Fruit fly (Drosophila melanogaster) whole organism, embryonic: ENCODE data around the gene haf.

ENCODE experiments used
- ATbp ChIP-seq: fragments of 200-800 bp; sonication (Bioruptor generic); optimal IDR thresholded peaks from 2 replicates; lab custom pipeline; 2017; ENCODE audit warnings: missing biosample characterization, mild to moderate bottlenecking, missing genetic modification characterization, missing genetic modification reagents
- Awh ChIP-seq: fragments of 200-800 bp; sonication (Bioruptor generic); IDR thresholded peaks from 2 replicates; pipeline ENCODE4, ENCODE4 v1.3.6; 2022; ENCODE audit warnings: missing biosample characterization, missing genetic modification characterization
- Bdp1 ChIP-seq: fragments of 200-800 bp; sonication (Bioruptor generic); optimal IDR thresholded peaks from 3 replicates; lab custom pipeline; 2016; ENCODE audit warnings: missing biosample characterization, missing genetic modification characterization
- CG1024 ChIP-seq: fragments of 200-800 bp; sonication (Bioruptor generic); IDR thresholded peaks from 2 replicates; pipeline ENCODE4 v1.3.6; 2022; ENCODE audit warnings: missing biosample characterization, missing genetic modification characterization
- CG10267 ChIP-seq: fragments of 200-800 bp; sonication (Bioruptor generic); optimal IDR thresholded peaks from 2 replicates; lab custom pipeline; 2018; ENCODE audit warnings: missing biosample characterization, mild to moderate bottlenecking, missing genetic modification characterization, moderate library complexity
- CG10431 ChIP-seq: fragments of 200-800 bp; sonication (Bioruptor generic); optimal IDR thresholded peaks from 3 replicates; lab custom pipeline; 2018; ENCODE audit warnings: missing biosample characterization, mild to moderate bottlenecking, missing genetic modification characterization
- CG11723 ChIP-seq: fragments of 200-800 bp; sonication (Bioruptor generic); optimal IDR thresholded peaks from 2 replicates; lab custom pipeline; 2017; ENCODE audit warnings: missing biosample characterization, mild to moderate bottlenecking, missing genetic modification characterization
- CG12155 ChIP-seq: fragments of 200-800 bp; sonication (Bioruptor generic); optimal IDR thresholded peaks from 3 replicates; lab custom pipeline; 2016; ENCODE audit warnings: missing biosample characterization, missing genetic modification characterization
- CG12299 ChIP-seq: fragments of 200-800 bp; sonication (Bioruptor generic); optimal IDR thresholded peaks from 2 replicates; lab custom pipeline; 2018; ENCODE audit warnings: missing biosample characterization, mild to moderate bottlenecking, missing genetic modification characterization
- CG13123 ChIP-seq: fragments of 200-800 bp; sonication (Bioruptor generic); optimal IDR thresholded peaks from 2 replicates; lab custom pipeline; 2016; ENCODE audit warnings: missing biosample characterization, missing genetic modification characterization
- CG14710 ChIP-seq: fragments of 200-800 bp; sonication (Bioruptor generic); optimal IDR thresholded peaks from 3 replicates; lab custom pipeline; 2019; ENCODE audit warnings: missing biosample characterization, mild to moderate bottlenecking, missing genetic modification characterization, moderate library complexity
- CG14860 ChIP-seq: fragments of 200-800 bp; sonication (Bioruptor generic); IDR thresholded peaks from 3 replicates; pipeline ENCODE4 v1.3.6; 2022; ENCODE audit warnings: missing biosample characterization, missing genetic modification characterization; ENCODE audit not compliant: partially characterized antibody
- CG1529 ChIP-seq: fragments of 200-800 bp; sonication (Bioruptor generic); optimal IDR thresholded peaks from 3 replicates; lab custom pipeline; 2018; ENCODE audit warnings: missing biosample characterization, missing genetic modification characterization
- CG18011 ChIP-seq: fragments of 200-800 bp; sonication (Bioruptor generic); optimal IDR thresholded peaks from 2 replicates; lab custom pipeline; 2017; ENCODE audit warnings: missing biosample characterization, missing genetic modification characterization, mild to moderate bottlenecking, moderate library complexity, missing genotype
- CG18476 ChIP-seq: fragments of 200-800 bp; sonication (Bioruptor generic); optimal IDR thresholded peaks from 2 replicates; lab custom pipeline; 2016; ENCODE audit warnings: missing biosample characterization, mild to moderate bottlenecking, missing genetic modification characterization
- CG30431 ChIP-seq: fragments of 200-800 bp; sonication (Bioruptor generic); optimal IDR thresholded peaks from 2 replicates; lab custom pipeline; 2017; ENCODE audit warnings: missing biosample characterization, missing genetic modification characterization
- CG32767 ChIP-seq: fragments of 200-800 bp; sonication (Bioruptor generic); IDR thresholded peaks from 2 replicates; pipeline ENCODE4 v1.3.6; 2022; ENCODE audit warnings: missing biosample characterization, missing genetic modification characterization
- CG7357 ChIP-seq: fragments of 200-800 bp; sonication (Bioruptor generic); IDR thresholded peaks from 3 replicates; pipeline ENCODE4 v1.3.6; 2022; ENCODE audit warnings: missing biosample characterization, missing genetic modification characterization
- CG8359 ChIP-seq: fragments of 200-800 bp; sonication (Bioruptor generic); optimal IDR thresholded peaks from 2 replicates; lab custom pipeline; 2017; ENCODE audit warnings: missing biosample characterization, mild to moderate bottlenecking, missing genetic modification characterization, borderline replicate concordance
- CG8765 ChIP-seq: fragments of 200-800 bp; sonication (Bioruptor generic); IDR thresholded peaks from 2 replicates; pipeline ENCODE4 v1.3.6; 2022; ENCODE audit warnings: missing biosample characterization, missing genetic modification characterization
- CG8924 ChIP-seq: fragments of 200-800 bp; optimal IDR thresholded peaks from 3 replicates; lab custom pipeline; 2019; ENCODE audit warnings: missing biosample characterization, mild to moderate bottlenecking, missing genetic modification characterization, moderate library complexity
- CG9215 ChIP-seq: fragments of 200-800 bp; sonication (Bioruptor generic); IDR thresholded peaks from 2 replicates; pipeline ENCODE4 v1.3.6; 2022; ENCODE audit warnings: missing biosample characterization, missing genetic modification characterization
- CG9817 ChIP-seq: fragments of 200-800 bp; sonication (Bioruptor generic); optimal IDR thresholded peaks from 2 replicates; lab custom pipeline; 2018; ENCODE audit warnings: missing biosample characterization, mild to moderate bottlenecking, missing genetic modification characterization, moderate library complexity
- D19B ChIP-seq: fragments of 200-800 bp; sonication (Bioruptor generic); optimal IDR thresholded peaks from 2 replicates; lab custom pipeline; 2017; ENCODE audit warnings: missing biosample characterization, mild to moderate bottlenecking, missing genetic modification characterization
- E2f2 ChIP-seq: fragments of 200-800 bp; sonication (Bioruptor generic); IDR thresholded peaks from 2 replicates; pipeline ENCODE4 v1.3.6; 2022; ENCODE audit warnings: missing biosample characterization, missing genetic modification characterization
- ERR ChIP-seq: fragments of 200-800 bp; sonication (Bioruptor generic); optimal IDR thresholded peaks from 2 replicates; lab custom pipeline; 2016; ENCODE audit warnings: missing biosample characterization, missing genetic modification characterization
- Fer3 ChIP-seq: fragments of 200-800 bp; sonication (Bioruptor generic); optimal IDR thresholded peaks from 2 replicates; lab custom pipeline; 2018; ENCODE audit warnings: missing biosample characterization, mild to moderate bottlenecking, missing genetic modification characterization, moderate library complexity
- Hsf ChIP-seq: fragments of 200-800 bp; sonication (Bioruptor generic); optimal IDR thresholded peaks from 3 replicates; lab custom pipeline; 2016; ENCODE audit warnings: missing biosample characterization, missing genetic modification characterization
- PHDP ChIP-seq: fragments of 200-800 bp; sonication (Bioruptor generic); optimal IDR thresholded peaks from 3 replicates; lab custom pipeline; 2018; ENCODE audit warnings: missing biosample characterization, mild to moderate bottlenecking, missing genetic modification characterization, moderate library complexity
- Sry-δ ChIP-seq: fragments of 200-800 bp; sonication (Bioruptor generic); optimal IDR thresholded peaks from 2 replicates; lab custom pipeline; 2016; ENCODE audit warnings: missing biosample characterization, missing genetic modification characterization
- Tbp ChIP-seq: fragments of >200 bp; optimal IDR thresholded peaks from 2 replicates; lab custom pipeline; 2018; ENCODE audit warnings: missing biosample characterization, missing genetic modification characterization
- bowl ChIP-seq: fragments of 200-800 bp; sonication (Bioruptor generic); IDR thresholded peaks from 2 replicates; pipeline ENCODE4 v1.3.6; 2022; ENCODE audit warnings: missing biosample characterization, missing genetic modification characterization
- cad ChIP-seq: fragments of >200 bp; optimal IDR thresholded peaks from 2 replicates; lab custom pipeline; 2017; ENCODE audit warnings: missing biosample characterization, missing genetic modification characterization
- cwo ChIP-seq: fragments of 200-800 bp; sonication (Bioruptor generic); optimal IDR thresholded peaks from 3 replicates; lab custom pipeline; 2017; ENCODE audit warnings: missing biosample characterization, missing genetic modification characterization, mild to moderate bottlenecking, moderate library complexity, missing genetic modification reagents
- da ChIP-seq: fragments of 200-800 bp; sonication (Bioruptor generic); optimal IDR thresholded peaks from 2 replicates; lab custom pipeline; 2016; ENCODE audit warnings: missing biosample characterization, missing genetic modification characterization
- dan ChIP-seq: fragments of 200-800 bp; sonication (Bioruptor generic); IDR thresholded peaks from 2 replicates; pipeline ENCODE4 v1.3.6; 2022; ENCODE audit warnings: missing biosample characterization, missing genetic modification characterization
- en ChIP-seq: fragments of 200-800 bp; sonication (Bioruptor generic); optimal IDR thresholded peaks from 2 replicates; lab custom pipeline; 2016; ENCODE audit warnings: missing biosample characterization, missing genetic modification characterization
- esg ChIP-seq: fragments of 200-800 bp; sonication (Bioruptor generic); conservative IDR thresholded peaks from 2 replicates; pipeline ENCODE4 v1.3.6; 2022; ENCODE audit warnings: missing biosample characterization, missing genetic modification characterization
- fru ChIP-seq: fragments of >200 bp; optimal IDR thresholded peaks from 2 replicates; lab custom pipeline; 2017
- gsb ChIP-seq: fragments of 200-800 bp; sonication (Bioruptor generic); IDR thresholded peaks from 2 replicates; pipeline ENCODE4 v1.3.6; 2022; ENCODE audit warnings: missing biosample characterization, missing genetic modification characterization
- hkb ChIP-seq, 2 experiments: fragments of 200-800 bp in 1 of 2; fragments of >200 bp in 1 of 2; sonication (Bioruptor generic) in 1 of 2; IDR thresholded peaks in 1 of 2; optimal IDR thresholded peaks in 1 of 2; 2 replicates each; pipeline versions ENCODE4 v1.3.6 to Lab custom; 2017 to 2022; ENCODE audit warnings: missing biosample characterization in 1 of 2, missing genetic modification characterization in 1 of 2
- mam ChIP-seq: fragments of 200-800 bp; sonication (Bioruptor generic); optimal IDR thresholded peaks from 3 replicates; lab custom pipeline; 2016; ENCODE audit warnings: missing biosample characterization, missing genetic modification characterization
- nmo ChIP-seq: fragments of 200-800 bp; sonication (Bioruptor generic); optimal IDR thresholded peaks from 2 replicates; lab custom pipeline; 2018; ENCODE audit warnings: missing biosample characterization, mild to moderate bottlenecking, missing genetic modification characterization, moderate library complexity
- p53 ChIP-seq: fragments of 200-800 bp; sonication (Bioruptor generic); optimal IDR thresholded peaks from 2 replicates; lab custom pipeline; 2016; ENCODE audit warnings: missing biosample characterization, missing genetic modification characterization
- sd ChIP-seq: fragments of 200-800 bp; sonication (Bioruptor generic); optimal IDR thresholded peaks from 3 replicates; lab custom pipeline; 2018; ENCODE audit warnings: missing biosample characterization, mild to moderate bottlenecking, missing genetic modification characterization, moderate library complexity
- slou ChIP-seq: fragments of 200-800 bp; sonication (Bioruptor generic); optimal IDR thresholded peaks from 3 replicates; lab custom pipeline; 2016; ENCODE audit warnings: missing biosample characterization, missing genetic modification characterization
- ssp ChIP-seq: fragments of 200-800 bp; sonication (Bioruptor generic); IDR thresholded peaks from 2 replicates; pipeline ENCODE4 v1.3.6; 2022; ENCODE audit warnings: missing biosample characterization, missing genetic modification characterization
- stc ChIP-seq: fragments of 200-800 bp; sonication (Bioruptor generic); IDR thresholded peaks from 2 replicates; pipeline ENCODE4 v1.3.6; 2022; ENCODE audit warnings: missing biosample characterization, missing genetic modification characterization
- tll ChIP-seq, 2 experiments: fragments of 200-800 bp in 1 of 2; fragments of >200 bp in 1 of 2; sonication (Bioruptor generic) in 1 of 2; optimal IDR thresholded peaks; 2 replicates each; lab custom pipeline; 2017 to 2019; ENCODE audit warnings: missing biosample characterization in 2 of 2, missing genetic modification characterization in 2 of 2, mild to moderate bottlenecking in 1 of 2, moderate library complexity in 1 of 2
- trh ChIP-seq: fragments of 200-800 bp; sonication (Bioruptor generic); optimal IDR thresholded peaks from 2 replicates; lab custom pipeline; 2016; ENCODE audit warnings: missing biosample characterization, missing genetic modification characterization
- vfl ChIP-seq: fragments of 200-800 bp; sonication (Bioruptor generic); optimal IDR thresholded peaks from 2 replicates; lab custom pipeline; 2016; ENCODE audit warnings: missing biosample characterization, missing genetic modification characterization

Gene haf

dm6 chr2L:1620797-1621196 is 65.9 kb downstream of the haf start (continued):
- peak; percentile 35 for TF ChIP-seq Bdp1 (GFP tag; lab: Kevin White, UChicago)
- TF ChIP-seq vfl (GFP tag; lab: Kevin White, UChicago): peak; percentile 29
- peak; percentile 21 for TF ChIP-seq trh (GFP tag; lab: Kevin White, UChicago)
- peak; percentile 51 for TF ChIP-seq CG11723 (GFP tag; lab: Kevin White, UChicago)
- TF ChIP-seq dan (GFP tag; lab: Robert Waterston, UW): no peak
- peak; percentile 29 for TF ChIP-seq ERR (GFP tag; lab: Kevin White, UChicago)
- no peak for TF ChIP-seq CG13123
- TF ChIP-seq CG7357 (GFP tag; lab: Robert Waterston, UW): peak; percentile 64; the same call in 2 of the 3 replicates
- TF ChIP-seq E2f2: peak; percentile 41; the same call in 1 of the 2 replicates
- no peak for TF ChIP-seq CG8359 (GFP tag; lab: Kevin White, UChicago)
- TF ChIP-seq en (GFP tag; lab: Kevin White, UChicago): no peak
- TF ChIP-seq mam: peak; percentile 70
- TF ChIP-seq sd (tag; lab: Kevin White, UChicago): peak; percentile 20
- TF ChIP-seq CG30431 (GFP tag; lab: Kevin White, UChicago): peak; percentile 20
- TF ChIP-seq CG14710 (tag; lab: Kevin White, UChicago): peak; percentile 1
- TF ChIP-seq CG14860 (GFP tag; lab: Robert Waterston, UW): no peak
- TF ChIP-seq CG18476 (GFP tag; lab: Kevin White, UChicago): peak; percentile 14
- TF ChIP-seq p53 (GFP tag; lab: Kevin White, UChicago): peak; percentile 9
- TF ChIP-seq CG1529 (GFP tag; lab: Kevin White, UChicago): peak; percentile 27
- peak; percentile 63 for TF ChIP-seq PHDP (tag; lab: Kevin White, UChicago)
- peak; percentile 54 for TF ChIP-seq stc (GFP tag; lab: Robert Waterston, UW)
- TF ChIP-seq gsb (GFP tag; lab: Robert Waterston, UW): no peak
- peak; percentile 63 for TF ChIP-seq CG1024 (GFP tag; lab: Robert Waterston, UW)
- TF ChIP-seq da: no peak
- no peak for TF ChIP-seq tll (GFP tag; optimal IDR thresholded peaks at IDR 0.05; lab: Kevin White, UChicago)
- TF ChIP-seq hkb (optimal IDR thresholded peaks at IDR 0.05; lab: Kevin White, UChicago): no peak
- peak; percentile 83 for TF ChIP-seq hkb (GFP tag; IDR thresholded peaks at IDR 0.05; lab: Robert Waterston, UW)
- TF ChIP-seq CG9817 (tag; lab: Kevin White, UChicago): peak; percentile 71
- TF ChIP-seq bowl (GFP tag; lab: Robert Waterston, UW): peak; percentile 31; the same call in 1 of the 2 replicates
- peak; percentile 50; the same call in 1 of the 2 replicates for TF ChIP-seq ssp (GFP tag; lab: Robert Waterston, UW)
- TF ChIP-seq CG32767 (GFP tag; lab: Robert Waterston, UW): peak; percentile 42; the same call in 1 of the 2 replicates
- peak; percentile 50 for TF ChIP-seq CG8924 (tag; lab: Kevin White, UChicago)
- no peak for TF ChIP-seq CG10431
- peak; percentile 50 for TF ChIP-seq nmo (GFP tag; lab: Kevin White, UChicago)
- TF ChIP-seq Hsf (GFP tag; lab: Kevin White, UChicago): peak; percentile 71
- peak; percentile 56 for TF ChIP-seq cwo
- peak; percentile 50 for TF ChIP-seq Fer3 (tag; lab: Kevin White, UChicago)
- no peak for TF ChIP-seq D19B (GFP tag; lab: Kevin White, UChicago)
- TF ChIP-seq cad (GFP tag; lab: Kevin White, UChicago): no peak
- TF ChIP-seq CG9215 (GFP tag; lab: Robert Waterston, UW): peak; percentile 59
- no peak for TF ChIP-seq CG18011 (GFP tag; lab: Kevin White, UChicago)
- peak; percentile 42; the same call in 1 of the 2 replicates for TF ChIP-seq esg (GFP tag; lab: Robert Waterston, UW)
- TF ChIP-seq CG12155: peak; percentile 32
- TF ChIP-seq Awh: peak; percentile 16; the same call in 1 of the 2 replicates
- peak; percentile 58 for TF ChIP-seq slou (GFP tag; lab: Kevin White, UChicago)
- TF ChIP-seq CG8765 (GFP tag; lab: Robert Waterston, UW): no peak
- no peak for TF ChIP-seq Tbp (GFP tag; lab: Kevin White, UChicago)
- peak; percentile 71 for TF ChIP-seq ATbp (GFP tag; lab: Kevin White, UChicago)
- TF ChIP-seq fru (lab: Kevin White, UChicago): no peak
- TF ChIP-seq CG12299 (tag; lab: Kevin White, UChicago): peak; percentile 34
- peak; percentile 22 for TF ChIP-seq Sry-δ (GFP tag; lab: Kevin White, UChicago)
- peak; percentile 25 for TF ChIP-seq CG10267 (tag; lab: Kevin White, UChicago)
